Worm (Caenorhabditis elegans): ENCODE data around the gene Y39B6A.29.
"Not testable (repeated sequence)": the region's sequence is repeated elsewhere in the genome, so short reads cannot be mapped to it uniquely, and the experiment has no call there.

Gene Y39B6A.29

ce11 chrV:19019239-19019638, 5.3 kb downstream of the Y39B6A.29 start:
- TF ChIP-seq T22C8.4 (GFP tag; IDR thresholded peaks at IDR 0.05) (peak; percentile 85), cog-1 (tag; optimal IDR thresholded peaks at IDR 0.05) (no peak)

DNA sequence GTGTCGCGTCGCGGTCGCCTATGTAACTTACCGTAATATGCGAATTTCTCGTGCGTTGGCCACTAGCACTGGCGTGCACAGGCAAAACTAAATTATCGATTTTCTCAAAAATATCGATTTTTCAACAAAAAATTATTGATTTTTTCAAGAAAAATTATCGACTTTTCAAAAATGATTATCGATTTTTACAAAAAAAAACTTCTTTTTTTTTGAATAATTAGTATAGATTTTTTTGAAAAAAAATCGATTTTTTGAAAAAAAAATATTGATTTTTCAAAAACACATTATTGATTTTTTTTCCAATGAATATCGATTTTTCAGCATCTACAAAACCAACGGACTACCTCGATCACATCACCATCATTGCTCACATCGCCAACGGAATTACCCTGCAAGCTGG, 9.6 kb downstream of the Y39B6A.29 start:
- TF ChIP-seq T22C8.4 (GFP tag; IDR thresholded peaks at IDR 0.05) = peak; percentile 79

DNA sequence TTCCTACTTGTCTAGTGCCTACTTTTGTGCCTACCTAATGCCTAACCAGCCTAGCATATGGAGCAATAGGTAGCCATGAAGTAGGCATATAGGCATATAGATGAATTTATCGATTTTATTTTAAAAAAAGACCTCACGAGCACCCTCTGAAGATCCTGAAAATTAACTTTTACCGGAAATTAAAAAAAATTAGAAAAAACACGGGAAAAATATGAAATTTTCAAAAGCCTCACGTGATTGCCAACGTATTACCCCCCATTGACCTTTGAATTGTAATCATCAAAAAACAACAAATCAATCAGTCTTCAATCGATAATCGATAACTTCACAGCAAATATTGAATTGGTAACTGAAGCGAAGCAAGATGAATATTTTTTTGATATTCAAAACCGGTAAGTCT, 10.3 kb downstream of the Y39B6A.29 start, which contains the start of gene Y39B6A.30:
Y39B6A.30 (plus strand) TSS at position 301 of the 400 bp plus-strand sequence.
- TF ChIP-seq tab-1 (GFP tag; IDR thresholded peaks at IDR 0.05); cog-1 (tag; optimal IDR thresholded peaks at IDR 0.05); ref-1 (GFP tag; conservative IDR thresholded peaks at IDR 0.05): not testable (repeated sequence)

- no peak for TF ChIP-seq T22C8.4 (GFP tag; IDR thresholded peaks at IDR 0.05)
Measured at ce11 chrV:19013215-19013614, 11.4 kb downstream of the Y39B6A.29 start.

ce11 chrV:19010405-19010804, 14.2 kb downstream of the Y39B6A.29 start:
- TF ChIP-seq T22C8.4 (GFP tag; IDR thresholded peaks at IDR 0.05) (peak; percentile 77), tab-1 (GFP tag; IDR thresholded peaks at IDR 0.05) (no peak)

DNA sequence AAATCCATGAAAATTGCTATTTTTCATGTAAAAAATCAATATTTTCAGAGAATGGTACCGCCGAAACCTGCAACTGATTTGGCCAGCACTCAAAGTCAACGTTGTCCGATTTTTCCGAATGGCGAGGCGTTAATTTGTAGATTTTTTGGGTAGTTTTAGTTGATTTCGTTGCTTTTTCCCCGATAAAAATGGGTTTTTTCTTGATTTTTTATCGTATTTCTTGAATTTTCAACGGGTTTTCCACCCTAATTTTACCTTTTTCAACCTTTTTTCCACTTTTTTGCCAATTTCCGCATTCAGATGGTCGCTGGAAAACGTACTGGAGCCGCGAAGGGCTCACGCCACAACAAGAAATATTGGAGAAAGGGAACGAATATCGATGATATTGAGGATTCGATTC, 22.9 kb downstream of the Y39B6A.29 start, which contains the start of gene Y39B6A.33:
Y39B6A.33 (plus strand) TSS at position 301 of the 400 bp plus-strand sequence.
- TF ChIP-seq med-1 (GFP tag; optimal IDR thresholded peaks at IDR 0.05; ENCODE audit: insufficient read depth) (no peak), tab-1 (GFP tag; IDR thresholded peaks at IDR 0.05) (no peak), ztf-23 (GFP tag; IDR thresholded peaks at IDR 0.05) (no peak), cog-1 (tag; optimal IDR thresholded peaks at IDR 0.05) (no peak), ztf-29 (GFP tag; IDR thresholded peaks at IDR 0.05) (no peak), ref-1 (GFP tag; conservative IDR thresholded peaks at IDR 0.05) (no peak), klf-2 (GFP tag; conservative IDR thresholded peaks at IDR 0.05) (no peak), flt-1 (GFP tag; IDR thresholded peaks at IDR 0.05) (no peak), T22C8.4 (GFP tag; IDR thresholded peaks at IDR 0.05) (no peak)

ce11 chrV:19001016-19001415, 23.6 kb downstream of the Y39B6A.29 start, which contains the start of gene Y39B6A.34:
Gene Y39B6A.34 (plus strand): TSS chrV:19001018.
- TF ChIP-seq ztf-23 (GFP tag; IDR thresholded peaks at IDR 0.05) (no peak), klf-2 (GFP tag; conservative IDR thresholded peaks at IDR 0.05) (no peak), tab-1 (GFP tag; IDR thresholded peaks at IDR 0.05) (no peak), T22C8.4 (GFP tag; IDR thresholded peaks at IDR 0.05) (no peak), flt-1 (GFP tag; IDR thresholded peaks at IDR 0.05) (no peak), ztf-29 (GFP tag; IDR thresholded peaks at IDR 0.05) (no peak), med-1 (GFP tag; optimal IDR thresholded peaks at IDR 0.05; ENCODE audit: insufficient read depth) (no peak), cog-1 (tag; optimal IDR thresholded peaks at IDR 0.05) (no peak), ref-1 (GFP tag; conservative IDR thresholded peaks at IDR 0.05) (no peak)

DNA sequence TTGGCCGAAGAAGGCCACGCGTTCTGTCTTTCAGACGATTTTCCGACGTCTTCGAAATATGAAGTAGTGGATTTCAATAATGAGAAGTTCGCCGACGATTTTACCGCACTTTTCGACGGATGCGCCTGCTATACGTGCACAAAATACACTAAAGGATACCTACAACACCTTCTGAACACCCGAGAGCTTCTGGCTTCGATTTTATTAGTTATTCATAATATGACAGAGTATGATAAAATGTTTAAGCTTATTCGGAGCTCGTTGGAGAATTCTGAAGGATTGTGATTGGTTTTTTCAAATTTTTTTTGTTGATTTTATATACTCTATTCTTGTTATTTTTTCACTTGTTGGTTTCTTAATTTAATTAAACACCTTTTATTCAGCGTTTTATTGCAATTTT, 24.0 kb downstream of the Y39B6A.29 start:
- TF ChIP-seq tab-1 (GFP tag; IDR thresholded peaks at IDR 0.05) (no peak), ref-1 (GFP tag; conservative IDR thresholded peaks at IDR 0.05) (no peak), ztf-23 (GFP tag; IDR thresholded peaks at IDR 0.05) (no peak)

- TF ChIP-seq klf-2 (GFP tag; conservative IDR thresholded peaks at IDR 0.05) (no peak), cog-1 (tag; optimal IDR thresholded peaks at IDR 0.05) (no peak), ztf-23 (GFP tag; IDR thresholded peaks at IDR 0.05) (no peak), flt-1 (GFP tag; IDR thresholded peaks at IDR 0.05) (no peak)
Measured at ce11 chrV:18998045-18998444, 26.5 kb downstream of the Y39B6A.29 start, which contains the start of gene tgt-2. Gene tgt-2 (plus strand): TSS chrV:18998345.

DNA sequence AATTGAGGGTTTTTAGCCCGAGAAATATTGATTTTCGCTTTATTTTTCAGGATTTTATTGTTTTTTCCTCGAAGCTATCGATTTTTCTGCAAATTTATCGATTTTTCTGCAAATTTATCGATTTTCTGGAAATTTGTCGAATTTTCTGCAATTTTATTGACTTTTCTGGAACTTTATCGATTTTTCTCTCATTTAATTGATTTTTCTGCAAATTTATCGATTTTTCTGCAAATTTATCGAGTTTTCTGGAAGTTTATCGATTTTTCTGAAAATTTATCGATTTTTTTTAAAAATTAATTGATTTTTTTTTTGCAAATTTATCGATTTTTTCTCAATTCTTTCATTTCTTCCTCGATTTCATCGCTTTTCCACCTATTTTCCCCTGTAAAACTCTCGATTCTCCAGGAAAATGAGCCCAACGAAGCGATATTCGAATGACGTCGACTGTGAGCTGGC, 31.0 kb downstream of the Y39B6A.29 start, which contains the start of gene gtf-2F2:
gtf-2F2 (plus strand) TSS at position 406 of the 456 bp plus-strand sequence.
- TF ChIP-seq klf-2 (GFP tag; conservative IDR thresholded peaks at IDR 0.05) (no peak), T22C8.4 (GFP tag; IDR thresholded peaks at IDR 0.05) (peak; percentile 87), tab-1 (GFP tag; IDR thresholded peaks at IDR 0.05) (no peak)

- TF ChIP-seq klf-2 (GFP tag; conservative IDR thresholded peaks at IDR 0.05) (no peak), T22C8.4 (GFP tag; IDR thresholded peaks at IDR 0.05) (no peak), flt-1 (GFP tag; IDR thresholded peaks at IDR 0.05) (no peak), ztf-29 (GFP tag; IDR thresholded peaks at IDR 0.05) (no peak), tab-1 (GFP tag; IDR thresholded peaks at IDR 0.05) (no peak), ztf-23 (GFP tag; IDR thresholded peaks at IDR 0.05) (no peak), ref-1 (GFP tag; conservative IDR thresholded peaks at IDR 0.05) (no peak)
Measured at ce11 chrV:18993017-18993416, 31.6 kb downstream of the Y39B6A.29 start.

DNA sequence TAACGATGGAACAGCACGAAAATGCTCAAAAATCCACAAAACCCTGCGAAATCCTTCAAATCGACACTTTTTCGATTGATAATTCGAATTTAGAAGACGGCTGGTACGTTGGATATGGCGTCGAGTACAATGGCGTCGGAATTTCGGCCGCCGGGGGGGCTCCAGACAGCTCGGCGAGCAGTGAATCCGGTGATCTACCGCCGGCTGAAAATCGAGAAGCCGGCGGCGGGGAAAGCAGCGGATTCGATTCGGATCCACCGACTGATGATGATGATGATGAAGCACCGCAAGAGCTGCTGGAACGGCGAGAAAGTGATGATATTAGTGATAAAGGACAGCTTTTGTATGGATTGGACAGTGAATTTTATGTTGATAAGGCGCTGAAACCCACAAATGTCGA, 33.6 kb downstream of the Y39B6A.29 start:
- TF ChIP-seq flt-1 (GFP tag; IDR thresholded peaks at IDR 0.05) = no peak

All from whole organism, midembryonic.